Fruit fly (Drosophila melanogaster) whole organism, embryonic: ENCODE measurements around the gene Prx1.
A peak's percentile ranks its signal among the peaks of the same experiment; 100 is the strongest.

Source experiments
- Awh ChIP-seq: fragments of 200-800 bp; sonication (Bioruptor generic); IDR thresholded peaks from 2 replicates; pipeline ENCODE4, ENCODE4 v1.3.6; 2022; ENCODE audit warnings: missing biosample characterization, missing genetic modification characterization
- CG10209 ChIP-seq: fragments of 200-800 bp; sonication (Bioruptor generic); optimal IDR thresholded peaks from 3 replicates; lab custom pipeline; 2017; ENCODE audit warnings: missing biosample characterization, mild to moderate bottlenecking, missing genetic modification characterization, missing genetic modification reagents
- CG10267 ChIP-seq: fragments of 200-800 bp; sonication (Bioruptor generic); optimal IDR thresholded peaks from 2 replicates; lab custom pipeline; 2018; ENCODE audit warnings: missing biosample characterization, mild to moderate bottlenecking, missing genetic modification characterization, moderate library complexity
- CG12299 ChIP-seq: fragments of 200-800 bp; sonication (Bioruptor generic); optimal IDR thresholded peaks from 2 replicates; lab custom pipeline; 2018; ENCODE audit warnings: missing biosample characterization, mild to moderate bottlenecking, missing genetic modification characterization
- CG1529 ChIP-seq: fragments of 200-800 bp; sonication (Bioruptor generic); optimal IDR thresholded peaks from 3 replicates; lab custom pipeline; 2018; ENCODE audit warnings: missing biosample characterization, missing genetic modification characterization
- CG15696 ChIP-seq: fragments of 200-800 bp; sonication (Bioruptor generic); optimal IDR thresholded peaks from 2 replicates; lab custom pipeline; 2019; ENCODE audit warnings: missing biosample characterization, mild to moderate bottlenecking, missing genetic modification characterization, moderate library complexity
- CG16863 ChIP-seq: fragments of 200-800 bp; sonication (Bioruptor generic); optimal IDR thresholded peaks from 3 replicates; lab custom pipeline; 2016; ENCODE audit warnings: missing biosample characterization, missing genetic modification characterization
- CG17568 ChIP-seq: fragments of 200-800 bp; sonication (Bioruptor generic); optimal IDR thresholded peaks from 2 replicates; lab custom pipeline; 2018; ENCODE audit warnings: missing biosample characterization, mild to moderate bottlenecking, missing genetic modification characterization, moderate library complexity
- CG17829 ChIP-seq: fragments of 200-800 bp; optimal IDR thresholded peaks from 2 replicates; lab custom pipeline; 2019; ENCODE audit warnings: missing biosample characterization, mild to moderate bottlenecking, missing genetic modification characterization, moderate library complexity
- CG17912 ChIP-seq: fragments of 200-800 bp; sonication (Bioruptor generic); optimal IDR thresholded peaks from 2 replicates; lab custom pipeline; 2018; ENCODE audit warnings: missing biosample characterization, mild to moderate bottlenecking, missing genetic modification characterization
- CG1832 ChIP-seq: fragments of 200-800 bp; sonication (Bioruptor generic); optimal IDR thresholded peaks from 2 replicates; lab custom pipeline; 2017; ENCODE audit warnings: missing biosample characterization, mild to moderate bottlenecking, missing genetic modification characterization, inconsistent platforms
- CG2712 ChIP-seq: fragments of 200-800 bp; optimal IDR thresholded peaks from 3 replicates; lab custom pipeline; 2019; ENCODE audit warnings: missing biosample characterization, mild to moderate bottlenecking, missing genetic modification characterization, moderate library complexity
- CG2889 ChIP-seq: fragments of 200-800 bp; sonication (Bioruptor generic); IDR thresholded peaks from 3 replicates; pipeline ENCODE4 v1.3.6; 2022; ENCODE audit warnings: missing biosample characterization, missing genetic modification characterization
- CG33557 ChIP-seq: fragments of 200-800 bp; sonication (Bioruptor generic); optimal IDR thresholded peaks from 2 replicates; lab custom pipeline; 2019; ENCODE audit warnings: missing biosample characterization, mild to moderate bottlenecking, missing genetic modification characterization, moderate library complexity
- CG4404 ChIP-seq: fragments of 200-800 bp; sonication (Bioruptor generic); IDR thresholded peaks from 2 replicates; pipeline ENCODE4 v1.3.6; 2022; ENCODE audit warnings: missing biosample characterization, missing genetic modification characterization
- CG4424 ChIP-seq: fragments of 200-800 bp; sonication (Bioruptor generic); optimal IDR thresholded peaks from 3 replicates; lab custom pipeline; 2016; ENCODE audit warnings: missing biosample characterization, missing genetic modification characterization
- CG7745 ChIP-seq: fragments of 200-800 bp; sonication (Bioruptor generic); optimal IDR thresholded peaks from 2 replicates; lab custom pipeline; 2018; ENCODE audit warnings: missing biosample characterization, mild to moderate bottlenecking, missing genetic modification characterization, moderate library complexity
- CG7963 ChIP-seq: fragments of 200-800 bp; sonication (Bioruptor generic); IDR thresholded peaks from 3 replicates; pipeline ENCODE4 v1.3.6; 2022; ENCODE audit warnings: missing biosample characterization, missing genetic modification characterization; ENCODE audit not compliant: partially characterized antibody
- CG9609 ChIP-seq: fragments of 200-800 bp; sonication (Bioruptor generic); optimal IDR thresholded peaks from 3 replicates; lab custom pipeline; 2016; ENCODE audit warnings: missing biosample characterization, missing genetic modification characterization
- Drgx ChIP-seq: fragments of 200-800 bp; sonication (Bioruptor generic); IDR thresholded peaks from 2 replicates; pipeline ENCODE4 v1.3.6; 2022; ENCODE audit warnings: missing biosample characterization, missing genetic modification characterization
- Fer2 ChIP-seq: fragments of 200-800 bp; sonication (Bioruptor generic); optimal IDR thresholded peaks from 2 replicates; lab custom pipeline; 2018; ENCODE audit warnings: missing biosample characterization, mild to moderate bottlenecking, missing genetic modification characterization, moderate library complexity
- MTF-1 ChIP-seq: fragments of 200-800 bp; sonication (Bioruptor generic); optimal IDR thresholded peaks from 2 replicates; lab custom pipeline; 2018; ENCODE audit warnings: missing biosample characterization, mild to moderate bottlenecking, missing genetic modification characterization, borderline replicate concordance
- Oli ChIP-seq: fragments of 200-800 bp; sonication (Bioruptor generic); optimal IDR thresholded peaks from 2 replicates; lab custom pipeline; 2018; ENCODE audit warnings: missing biosample characterization, mild to moderate bottlenecking, missing genetic modification characterization, moderate library complexity
- Sox102F ChIP-seq: fragments of 200-800 bp; sonication (Bioruptor generic); optimal IDR thresholded peaks from 2 replicates; lab custom pipeline; 2018; ENCODE audit warnings: missing biosample characterization, mild to moderate bottlenecking, missing genetic modification characterization, moderate library complexity
- Xbp1 ChIP-seq: fragments of 200-800 bp; sonication (Bioruptor generic); optimal IDR thresholded peaks from 3 replicates; lab custom pipeline; 2016; ENCODE audit warnings: missing biosample characterization, mild to moderate bottlenecking, missing genetic modification characterization
- aop ChIP-seq: fragments of 200-800 bp; sonication (Bioruptor generic); IDR thresholded peaks from 2 replicates; pipeline ENCODE4 v1.3.6; 2022; ENCODE audit warnings: missing biosample characterization, missing genetic modification characterization
- ci ChIP-seq: fragments of 200-800 bp; sonication (Bioruptor generic); IDR thresholded peaks from 3 replicates; pipeline ENCODE4 v1.3.6; 2022; ENCODE audit warnings: missing biosample characterization, missing genetic modification characterization
- crol ChIP-seq: fragments of 200-800 bp; sonication (Bioruptor generic); IDR thresholded peaks from 2 replicates; pipeline ENCODE4 v1.3.6; 2022; ENCODE audit warnings: missing biosample characterization, missing genetic modification characterization
- gsb-n ChIP-seq: fragments of 200-800 bp; sonication (Bioruptor generic); optimal IDR thresholded peaks from 3 replicates; lab custom pipeline; 2018; ENCODE audit warnings: missing biosample characterization, mild to moderate bottlenecking, missing genetic modification characterization
- ind ChIP-seq: fragments of 200-800 bp; sonication (Bioruptor generic); optimal IDR thresholded peaks from 3 replicates; lab custom pipeline; 2016; ENCODE audit warnings: missing biosample characterization, missing genetic modification characterization
- jigr1 ChIP-seq: fragments of 200-800 bp; sonication (Bioruptor generic); IDR thresholded peaks from 3 replicates; pipeline ENCODE4 v1.3.6; 2022; ENCODE audit warnings: missing biosample characterization, missing genetic modification characterization
- kni ChIP-seq: fragments of 200-800 bp; sonication (Bioruptor generic); optimal IDR thresholded peaks from 3 replicates; lab custom pipeline; 2017; ENCODE audit warnings: mild to moderate bottlenecking, missing biosample characterization, missing genetic modification reagents, missing genetic modification characterization
- lola ChIP-seq, 3 experiments: fragments of >200 bp in 2 of 3; fragments of 200-800 bp in 1 of 3; sonication (Bioruptor generic) in 1 of 3; optimal IDR thresholded peaks; 2 replicates each; lab custom pipeline; 2017 to 2019; ENCODE audit warnings: missing biosample characterization in 3 of 3, missing genetic modification characterization in 3 of 3, mild to moderate bottlenecking in 1 of 3, moderate library complexity in 1 of 3
- nmo ChIP-seq: fragments of 200-800 bp; sonication (Bioruptor generic); optimal IDR thresholded peaks from 2 replicates; lab custom pipeline; 2018; ENCODE audit warnings: missing biosample characterization, mild to moderate bottlenecking, missing genetic modification characterization, moderate library complexity
- peb ChIP-seq: fragments of 200-800 bp; sonication (Bioruptor generic); IDR thresholded peaks from 2 replicates; pipeline ENCODE4 v1.3.6; 2022; ENCODE audit warnings: missing biosample characterization, missing genetic modification characterization
- pnt ChIP-seq: fragments of 200-800 bp; sonication (Bioruptor generic); optimal IDR thresholded peaks from 3 replicates; lab custom pipeline; 2016; ENCODE audit warnings: missing biosample characterization, missing genetic modification characterization
- pros ChIP-seq: fragments of 200-800 bp; sonication (Bioruptor generic); optimal IDR thresholded peaks from 3 replicates; lab custom pipeline; 2019; ENCODE audit warnings: missing biosample characterization, mild to moderate bottlenecking, missing genetic modification characterization, moderate library complexity
- sd ChIP-seq: fragments of 200-800 bp; sonication (Bioruptor generic); optimal IDR thresholded peaks from 3 replicates; lab custom pipeline; 2018; ENCODE audit warnings: missing biosample characterization, mild to moderate bottlenecking, missing genetic modification characterization, moderate library complexity
- sqz ChIP-seq: fragments of 200-800 bp; sonication (Bioruptor generic); optimal IDR thresholded peaks from 3 replicates; lab custom pipeline; 2018; ENCODE audit warnings: missing biosample characterization, mild to moderate bottlenecking, missing genetic modification characterization
- tgo ChIP-seq: fragments of 200-800 bp; sonication (Bioruptor generic); IDR thresholded peaks from 3 replicates; pipeline ENCODE4 v1.3.6; 2022; ENCODE audit warnings: missing biosample characterization, missing genetic modification characterization
- vnd ChIP-seq: fragments of 200-800 bp; sonication (Bioruptor generic); IDR thresholded peaks from 3 replicates; pipeline ENCODE4 v1.3.6; 2022; ENCODE audit warnings: missing biosample characterization, missing genetic modification characterization; ENCODE audit not compliant: partially characterized antibody
- vvl ChIP-seq: fragments of 200-800 bp; sonication (Bioruptor generic); IDR thresholded peaks from 2 replicates; pipeline ENCODE4 v1.3.6; 2022; ENCODE audit warnings: missing biosample characterization, missing genetic modification characterization
- wor ChIP-seq: fragments of 200-800 bp; sonication (Bioruptor generic); IDR thresholded peaks from 2 replicates; pipeline ENCODE4 v1.3.6; 2022; ENCODE audit warnings: missing biosample characterization, missing genetic modification characterization
- zfh2 ChIP-seq: fragments of 200-800 bp; sonication (Bioruptor generic); optimal IDR thresholded peaks from 2 replicates; lab custom pipeline; 2016; ENCODE audit warnings: missing biosample characterization, missing genetic modification characterization

Prx1 gene

DNA sequence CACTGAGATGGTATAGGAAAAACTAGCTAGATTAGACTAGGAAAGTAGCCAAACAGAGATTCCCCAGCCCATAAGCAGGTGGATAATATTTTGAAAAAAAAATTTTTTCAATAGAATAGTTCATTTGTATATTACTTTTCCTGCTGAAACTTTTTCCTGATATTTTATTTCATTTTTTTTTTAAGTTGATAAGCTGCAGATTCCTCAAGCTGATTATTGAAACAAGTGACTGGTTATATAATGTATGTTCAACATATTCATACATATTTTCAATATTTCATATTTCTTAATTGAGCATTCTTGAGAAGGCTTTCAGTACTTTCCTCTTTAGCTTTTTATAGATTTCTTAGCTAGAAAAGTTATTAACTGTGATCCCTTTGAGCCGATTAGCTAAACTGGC is 4.5 kb upstream of the Prx1 start (continued):
- peak; percentile 24 for TF ChIP-seq Sox102F (GFP tag; lab: Kevin White, UChicago)
- TF ChIP-seq CG4424 (GFP tag; lab: Kevin White, UChicago) = peak; percentile 4
- no peak for TF ChIP-seq Fer2
- TF ChIP-seq jigr1 (GFP tag; lab: Robert Waterston, UW) = no peak
- peak; percentile 61 for TF ChIP-seq CG2712
- TF ChIP-seq Oli (tag; lab: Kevin White, UChicago) = peak; percentile 23
- no peak for TF ChIP-seq CG17912 (GFP tag; lab: Kevin White, UChicago)
- TF ChIP-seq lola (GFP tag; optimal IDR thresholded peaks at IDR 0.05; lab: Kevin White, UChicago) = peak in 1 of 3 experiments; percentile 68
- no peak for TF ChIP-seq aop (GFP tag; lab: Robert Waterston, UW)
- TF ChIP-seq CG1529 (GFP tag; lab: Kevin White, UChicago) = peak; percentile 11
- TF ChIP-seq CG17829 (tag; lab: Kevin White, UChicago) = peak; percentile 1
- peak; percentile 14 for TF ChIP-seq CG10209 (GFP tag; lab: Kevin White, UChicago)
- TF ChIP-seq CG33557 (GFP tag; lab: Kevin White, UChicago) = peak; percentile 17
- TF ChIP-seq wor (GFP tag; lab: Robert Waterston, UW) = no peak
- no peak for TF ChIP-seq CG4404 (GFP tag; lab: Robert Waterston, UW)
- no peak for TF ChIP-seq CG2889 (GFP tag; lab: Robert Waterston, UW)
- TF ChIP-seq nmo = peak; percentile 25
- TF ChIP-seq CG12299 = no peak
- peak; percentile 28 for TF ChIP-seq Xbp1 (GFP tag; lab: Kevin White, UChicago)
- TF ChIP-seq ind (GFP tag; lab: Kevin White, UChicago) = no peak
- no peak for TF ChIP-seq peb (GFP tag; lab: Robert Waterston, UW)
- no peak for TF ChIP-seq CG17568 (GFP tag; lab: Kevin White, UChicago)
- TF ChIP-seq CG7963 (GFP tag; lab: Robert Waterston, UW) = no peak
- 0 out of 2 replicates have a peak, but pooled peaks have one; percentile 2 for TF ChIP-seq crol (GFP tag; lab: Robert Waterston, UW)
- peak; percentile 13 for TF ChIP-seq CG15696
- TF ChIP-seq CG10267 (tag; lab: Kevin White, UChicago) = peak; percentile 27

DNA sequence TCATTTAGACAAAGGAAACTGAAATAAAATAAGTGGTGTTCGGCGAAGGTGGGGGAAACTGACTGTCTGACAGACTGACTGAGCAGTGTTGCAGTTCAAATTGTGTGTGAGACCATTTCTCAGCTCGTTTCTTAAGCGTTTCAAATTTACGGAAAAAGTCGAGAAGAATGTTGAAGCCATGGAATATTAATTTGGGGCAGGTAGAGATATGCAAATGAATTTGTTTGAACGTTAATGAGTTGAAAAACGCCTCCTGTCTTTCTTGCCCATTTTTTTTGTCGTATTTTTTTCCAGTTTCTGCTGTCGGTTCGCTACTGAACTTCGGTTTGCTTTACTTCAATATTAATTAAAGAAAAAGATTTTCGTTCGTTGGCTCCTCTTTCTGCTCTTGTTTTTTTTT is 4.1 kb upstream of the Prx1 start:
- TF ChIP-seq CG1832 (no peak), tgo (GFP tag; lab: Robert Waterston, UW) (no peak), Drgx (GFP tag; lab: Robert Waterston, UW) (no peak), kni (GFP tag; lab: Kevin White, UChicago) (peak; percentile 68), sd (tag; lab: Kevin White, UChicago) (peak; percentile 31), CG9609 (GFP tag; lab: Kevin White, UChicago) (no peak), pros (GFP tag; lab: Kevin White, UChicago) (peak; percentile 10), gsb-n (tag; lab: Kevin White, UChicago) (peak; percentile 28), vnd (GFP tag; lab: Robert Waterston, UW) (0 out of 3 replicates have a peak, but pooled peaks have one; percentile 16), zfh2 (no peak), CG7745 (tag; lab: Kevin White, UChicago) (peak; percentile 46), sqz (GFP tag; lab: Kevin White, UChicago) (peak; percentile 54), pnt (GFP tag; lab: Kevin White, UChicago) (no peak), ci (GFP tag; lab: Robert Waterston, UW) (no peak), CG16863 (no peak), Awh (peak; percentile 75), MTF-1 (no peak), vvl (peak; percentile 57; the same call in 1 of the 2 replicates)
